Worm (Caenorhabditis elegans) whole organism, L4 larva: ENCODE measurements around the gene srx-21.

Source experiments
- F10B5.3 ChIP-seq: sonication (generic microtip); optimal IDR thresholded peaks from 2 replicates; lab custom pipeline; 2016; ENCODE audit warnings: mild to moderate bottlenecking, missing genetic modification characterization, missing compliant biosample characterization
- F44E2.7 ChIP-seq: fragments of 200-800 bp; sonication (Bioruptor generic); IDR thresholded peaks from 2 replicates; pipeline ENCODE4 v2.1.2; 2022; ENCODE audit warnings: missing genetic modification characterization, missing compliant biosample characterization
- ZK337.2 ChIP-seq: fragments of 200-800 bp; sonication (Bioruptor generic); IDR thresholded peaks from 2 replicates; pipeline ENCODE4 v1.3.6; 2022; ENCODE audit warnings: missing genetic modification reagents, missing genetic modification characterization, missing compliant biosample characterization
- aha-1 ChIP-seq: fragments of 150-350 bp; peaks from one replicate; lab custom pipeline; 2014; ENCODE audit warnings: missing biosample characterization, missing genetic modification characterization
- ama-1 ChIP-seq: fragments of 150-350 bp; optimal IDR thresholded peaks from 2 replicates; lab custom pipeline; 2014; ENCODE audit warnings: inconsistent platforms, mixed read lengths
- arid-1 ChIP-seq: fragments of 200-800 bp; sonication (Bioruptor generic); conservative IDR thresholded peaks from 2 replicates; pipeline ENCODE4 v1.3.6; 2022; ENCODE audit warnings: missing genetic modification reagents, missing genetic modification characterization, missing compliant biosample characterization
- attf-4 ChIP-seq: sonication (generic microtip); optimal IDR thresholded peaks from 3 replicates; lab custom pipeline; 2017; ENCODE audit warnings: missing biosample characterization, missing genetic modification characterization
- ceh-44 ChIP-seq: fragments of 200-800 bp; sonication (Bioruptor generic); IDR thresholded peaks from 2 replicates; pipeline ENCODE4 v1.3.6; 2022; ENCODE audit warnings: missing genetic modification reagents, missing genetic modification characterization, missing compliant biosample characterization
- cey-2 ChIP-seq: sonication (generic microtip); optimal IDR thresholded peaks from 3 replicates; lab custom pipeline; 2017; ENCODE audit warnings: missing genetic modification characterization, mild to moderate bottlenecking, missing compliant biosample characterization, antibody characterized with exemption, borderline replicate concordance; ENCODE audit not compliant: insufficient read depth
- daf-8 ChIP-seq: fragments of 200-800 bp; sonication (Bioruptor generic); IDR thresholded peaks from 2 replicates; pipeline ENCODE4 v1.3.6; 2022; ENCODE audit warnings: missing genetic modification characterization, missing compliant biosample characterization
- dmd-6 ChIP-seq: fragments of 200-800 bp; sonication (Bioruptor generic); IDR thresholded peaks from 2 replicates; pipeline ENCODE4 v1.3.6; 2022; ENCODE audit warnings: missing genetic modification reagents, missing genetic modification characterization, missing compliant biosample characterization
- dve-1 ChIP-seq: sonication (generic microtip); optimal IDR thresholded peaks from 2 replicates; lab custom pipeline; 2017; ENCODE audit warnings: antibody characterized with exemption, mild to moderate bottlenecking, missing genetic modification characterization, missing compliant biosample characterization; ENCODE audit not compliant: insufficient read depth
- egl-43 ChIP-seq: fragments of 200-800 bp; sonication (Bioruptor generic); IDR thresholded peaks from 2 replicates; pipeline ENCODE4 v1.3.6; 2022; ENCODE audit warnings: missing genetic modification reagents, missing genetic modification characterization, missing compliant biosample characterization
- fkh-10 ChIP-seq: fragments of 150-350 bp; optimal IDR thresholded peaks from 2 replicates; lab custom pipeline; 2014; ENCODE audit warnings: missing biosample characterization, missing genetic modification reagents, missing genetic modification characterization
- fos-1 ChIP-seq: fragments of 150-350 bp; optimal IDR thresholded peaks from 2 replicates; lab custom pipeline; 2014; ENCODE audit warnings: missing biosample characterization, missing genetic modification characterization
- hlh-30 ChIP-seq: sonication (generic microtip); optimal IDR thresholded peaks from 2 replicates; lab custom pipeline; 2017; ENCODE audit warnings: antibody characterized with exemption, mild to moderate bottlenecking, missing genetic modification characterization, missing compliant biosample characterization; ENCODE audit not compliant: insufficient read depth
- jun-1 ChIP-seq: fragments of 150-350 bp; optimal IDR thresholded peaks from 2 replicates; lab custom pipeline; 2014; ENCODE audit warnings: missing biosample characterization, missing genetic modification reagents, missing genetic modification characterization
- lin-1 ChIP-seq: fragments of 200-800 bp; sonication (Bioruptor generic); IDR thresholded peaks from 2 replicates; pipeline ENCODE4 v1.3.6; 2022; ENCODE audit warnings: missing genetic modification reagents, missing genetic modification characterization, missing compliant biosample characterization
- lin-13 ChIP-seq: fragments of 150-350 bp; optimal IDR thresholded peaks from 2 replicates; lab custom pipeline; 2014; ENCODE audit warnings: missing biosample characterization, missing genetic modification reagents, missing genetic modification characterization
- lsy-2 ChIP-seq, 2 experiments: fragments of 150-350 bp in 1 of 2; sonication (generic microtip) in 1 of 2; optimal IDR thresholded peaks; 2 replicates each; lab custom pipeline; 2014 to 2017; ENCODE audit warnings: missing biosample characterization in 2 of 2, missing genetic modification characterization in 2 of 2
- madf-9 ChIP-seq: fragments of 200-800 bp; sonication (Bioruptor generic); conservative IDR thresholded peaks from 2 replicates; pipeline ENCODE4 v1.3.6; 2022; ENCODE audit warnings: missing genetic modification reagents, missing genetic modification characterization, missing compliant biosample characterization
- mes-2 ChIP-seq: sonication (generic microtip); optimal IDR thresholded peaks from 2 replicates; lab custom pipeline; 2016; ENCODE audit warnings: missing genotype, mild to moderate bottlenecking, missing genetic modification characterization, missing compliant biosample characterization; ENCODE audit not compliant: poor library complexity, severe bottlenecking
- mxl-2 ChIP-seq: fragments of 200-800 bp; sonication (Bioruptor generic); conservative IDR thresholded peaks from 2 replicates; pipeline ENCODE4 v1.3.6; 2022; ENCODE audit warnings: missing genetic modification reagents, missing genetic modification characterization, missing compliant biosample characterization
- nhr-102 ChIP-seq: sonication (generic microtip); optimal IDR thresholded peaks from 2 replicates; lab custom pipeline; 2016; ENCODE audit warnings: mild to moderate bottlenecking, missing genetic modification characterization, moderate library complexity, missing compliant biosample characterization
- nhr-237 ChIP-seq: sonication (generic microtip); optimal IDR thresholded peaks from 2 replicates; lab custom pipeline; 2017; ENCODE audit warnings: missing biosample characterization, missing genetic modification characterization
- nhr-28 ChIP-seq: fragments of 150-350 bp; optimal IDR thresholded peaks from 2 replicates; lab custom pipeline; 2014; ENCODE audit warnings: missing biosample characterization, missing genetic modification characterization
- nhr-41 ChIP-seq: fragments of 200-800 bp; sonication (Bioruptor generic); IDR thresholded peaks from 2 replicates; pipeline ENCODE4 v1.3.6; 2022; ENCODE audit warnings: missing genetic modification reagents, missing genetic modification characterization, missing compliant biosample characterization
- nhr-42 ChIP-seq: fragments of 200-800 bp; sonication (Bioruptor generic); IDR thresholded peaks from 2 replicates; pipeline ENCODE4 v1.3.6; 2022; ENCODE audit warnings: missing genetic modification characterization, missing compliant biosample characterization
- nhr-48 ChIP-seq: sonication (generic microtip); optimal IDR thresholded peaks from 2 replicates; lab custom pipeline; 2016; ENCODE audit warnings: mild to moderate bottlenecking, missing genetic modification characterization, missing compliant biosample characterization
- nhr-6 ChIP-seq: fragments of 150-350 bp; optimal IDR thresholded peaks from 2 replicates; lab custom pipeline; 2014; ENCODE audit warnings: missing biosample characterization, missing genetic modification characterization
- pha-4 ChIP-seq, 2 experiments: fragments of 150-350 bp in 1 of 2; fragments of 200-800 bp in 1 of 2; sonication (Bioruptor generic) in 1 of 2; IDR thresholded peaks in 1 of 2; optimal IDR thresholded peaks in 1 of 2; 2 replicates each; pipeline versions ENCODE4 v1.3.6 to Lab custom; 2014 to 2022; ENCODE audit warnings: missing genetic modification characterization in 2 of 2, missing genetic modification reagents in 2 of 2, missing biosample characterization in 1 of 2, missing compliant biosample characterization in 1 of 2
- rbr-2 ChIP-seq: sonication (generic microtip); optimal IDR thresholded peaks from 2 replicates; lab custom pipeline; 2016; ENCODE audit warnings: missing genotype, missing genetic modification characterization, missing compliant biosample characterization
- saeg-2 ChIP-seq: fragments of 200-800 bp; sonication (Bioruptor generic); IDR thresholded peaks from 2 replicates; pipeline ENCODE4 v1.3.6; 2022; ENCODE audit warnings: missing genetic modification reagents, missing genetic modification characterization, missing compliant biosample characterization
- sdz-12 ChIP-seq: fragments of 200-800 bp; sonication (Bioruptor generic); optimal IDR thresholded peaks from 2 replicates; lab custom pipeline; 2018; ENCODE audit warnings: mild to moderate bottlenecking, missing genetic modification characterization, missing compliant biosample characterization
- set-16 ChIP-seq: fragments of 200-800 bp; sonication (Bioruptor generic); IDR thresholded peaks from 2 replicates; pipeline ENCODE4 v1.3.6; 2022; ENCODE audit warnings: missing genetic modification reagents, missing genetic modification characterization, missing compliant biosample characterization
- snpc-1.2 ChIP-seq: fragments of 200-800 bp; sonication (Bioruptor generic); IDR thresholded peaks from 2 replicates; pipeline ENCODE4 v1.3.6; 2022; ENCODE audit warnings: missing genetic modification reagents, missing genetic modification characterization, missing compliant biosample characterization
- snpc-4 ChIP-seq: fragments of 150-350 bp; optimal IDR thresholded peaks from 2 replicates; lab custom pipeline; 2014; ENCODE audit warnings: missing biosample characterization, missing genetic modification characterization
- tag-97 ChIP-seq: fragments of 200-800 bp; sonication (Bioruptor generic); IDR thresholded peaks from 2 replicates; pipeline ENCODE4 v1.3.6; 2022; ENCODE audit warnings: missing genetic modification characterization, missing compliant biosample characterization
- tra-1 ChIP-seq: fragments of 200-800 bp; sonication (Bioruptor generic); IDR thresholded peaks from 2 replicates; pipeline ENCODE4 v1.3.6; 2022; ENCODE audit warnings: missing genetic modification reagents, missing genetic modification characterization, missing compliant biosample characterization
- zfp-2 ChIP-seq: sonication (generic microtip); optimal IDR thresholded peaks from 2 replicates; lab custom pipeline; 2016; ENCODE audit warnings: mild to moderate bottlenecking, missing genetic modification characterization, missing compliant biosample characterization
- zfp-3 ChIP-seq: fragments of 200-800 bp; sonication (Bioruptor generic); conservative IDR thresholded peaks from 2 replicates; pipeline ENCODE4 v1.3.6; 2022; ENCODE audit warnings: missing genetic modification reagents, missing genetic modification characterization, missing compliant biosample characterization
- zip-2 ChIP-seq: fragments of 150-350 bp; optimal IDR thresholded peaks from 2 replicates; lab custom pipeline; 2014; ENCODE audit warnings: missing biosample characterization, missing genetic modification characterization
- ztf-11 ChIP-seq: fragments of 150-350 bp; optimal IDR thresholded peaks from 2 replicates; lab custom pipeline; 2014; ENCODE audit warnings: missing biosample characterization, missing genetic modification characterization

srx-21 gene

ce11 chrV:712882-713281, 36.0 kb downstream of the srx-21 start, which contains the start of gene cyp-33C11:
TSS of gene cyp-33C11 (minus strand) at chrV:712982.
- TF ChIP-seq ZK337.2 = no peak
- TF ChIP-seq attf-4 (tag; lab: Kevin White, UChicago) = no peak
- no peak for TF ChIP-seq jun-1
- no peak for TF ChIP-seq tra-1 (GFP tag; lab: Robert Waterston, UW)
- no peak for TF ChIP-seq mes-2
- TF ChIP-seq lin-13 (GFP tag; lab: Kevin White, UChicago) = no peak
- TF ChIP-seq egl-43 = no peak
- TF ChIP-seq ztf-11 (tag; lab: Kevin White, UChicago) = no peak
- no peak for TF ChIP-seq zfp-3 (GFP tag; lab: Robert Waterston, UW)
- TF ChIP-seq snpc-4 = no peak

ce11 chrV:719731-720130, 42.9 kb downstream of the srx-21 start, which contains the start of gene srbc-40:
TSS of gene srbc-40 (minus strand) at chrV:719831.
- TF ChIP-seq sdz-12 (GFP tag; lab: Kevin White, UChicago) = no peak
- no peak for TF ChIP-seq nhr-6
- TF ChIP-seq F10B5.3 = no peak
- no peak for TF ChIP-seq mxl-2 (GFP tag; lab: Robert Waterston, UW)
- TF ChIP-seq zfp-2 (tag; lab: Kevin White, UChicago) = no peak
- no peak for TF ChIP-seq attf-4 (tag; lab: Kevin White, UChicago)
- TF ChIP-seq pha-4 (GFP tag; IDR thresholded peaks at IDR 0.05; lab: Robert Waterston, UW) = no peak
- TF ChIP-seq pha-4 (tag; optimal IDR thresholded peaks at IDR 0.05; lab: Kevin White, UChicago) = no peak

ce11 chrV:722889-723288, 46.1 kb downstream of the srx-21 start:
- TF ChIP-seq mes-2 (no peak), cey-2 (tag; lab: Kevin White, UChicago) (no peak), aha-1 (tag; lab: Kevin White, UChicago) (peak; percentile 95)

- peak; percentile 58; the same call in 1 of the 2 replicates for TF ChIP-seq snpc-1.2 (GFP tag; lab: Robert Waterston, UW)
- no peak for TF ChIP-seq F44E2.7 (GFP tag; lab: Robert Waterston, UW)
- no peak; the same call in 1 of the 2 replicates for TF ChIP-seq lin-1 (GFP tag; lab: Robert Waterston, UW)
- no peak for TF ChIP-seq dmd-6 (GFP tag; lab: Robert Waterston, UW)
- peak; percentile 97 for TF ChIP-seq zfp-3 (GFP tag; lab: Robert Waterston, UW)
- 0 out of 2 replicates have a peak, but pooled peaks have one; percentile 7 for TF ChIP-seq nhr-41
- TF ChIP-seq nhr-48 (tag; lab: Kevin White, UChicago) = peak; percentile 68
- peak; percentile 82 for TF ChIP-seq arid-1 (GFP tag; lab: Robert Waterston, UW)
- peak; percentile 43 for TF ChIP-seq hlh-30 (tag; lab: Kevin White, UChicago)
- TF ChIP-seq daf-8 (GFP tag; lab: Robert Waterston, UW) = no peak
- TF ChIP-seq mxl-2 (GFP tag; lab: Robert Waterston, UW) = peak; percentile 24; the same call in 1 of the 2 replicates
- peak; percentile 93 for TF ChIP-seq nhr-6
- peak; percentile 95 for TF ChIP-seq nhr-102 (tag; lab: Kevin White, UChicago)
- TF ChIP-seq rbr-2 (tag; lab: Kevin White, UChicago) = peak; percentile 34
- no peak for TF ChIP-seq attf-4 (tag; lab: Kevin White, UChicago)
- no peak for TF ChIP-seq snpc-4
- peak; percentile 99 for TF ChIP-seq ama-1 (lab: Kevin White, UChicago)
- TF ChIP-seq madf-9 (GFP tag; lab: Robert Waterston, UW) = no peak
- no peak for TF ChIP-seq ceh-44 (GFP tag; lab: Robert Waterston, UW)
- TF ChIP-seq tag-97 (GFP tag; lab: Robert Waterston, UW) = no peak
- no peak for TF ChIP-seq sdz-12 (GFP tag; lab: Kevin White, UChicago)
- peak; percentile 74 for TF ChIP-seq saeg-2 (GFP tag; lab: Robert Waterston, UW)
- peak; percentile 14 for TF ChIP-seq lin-13 (GFP tag; lab: Kevin White, UChicago)
- TF ChIP-seq fkh-10 (GFP tag; lab: Kevin White, UChicago) = no peak
- no peak for TF ChIP-seq nhr-237
- TF ChIP-seq dve-1 = peak; percentile 90
- TF ChIP-seq lsy-2 (tag; optimal IDR thresholded peaks at IDR 0.05; lab: Kevin White, UChicago) = peak; percentile 76 to 84
- no peak; the same call in 1 of the 2 replicates for TF ChIP-seq tra-1 (GFP tag; lab: Robert Waterston, UW)
- TF ChIP-seq fos-1 (tag; lab: Kevin White, UChicago) = no peak
- TF ChIP-seq set-16 (GFP tag; lab: Robert Waterston, UW) = no peak
- TF ChIP-seq nhr-42 (GFP tag; lab: Robert Waterston, UW) = peak; percentile 89
- TF ChIP-seq zip-2 (tag; lab: Kevin White, UChicago) = peak; percentile 83
- peak; percentile 45 for TF ChIP-seq nhr-28 (tag; lab: Kevin White, UChicago)
Measured at ce11 chrV:723895-724352, 47.1 kb downstream of the srx-21 start, which contains the start of gene fbxb-72. TSS of gene fbxb-72 (minus strand) at chrV:723952.
